Fruit fly (Drosophila melanogaster): ENCODE data around the gene CG15465.

Gene CG15465

DNA sequence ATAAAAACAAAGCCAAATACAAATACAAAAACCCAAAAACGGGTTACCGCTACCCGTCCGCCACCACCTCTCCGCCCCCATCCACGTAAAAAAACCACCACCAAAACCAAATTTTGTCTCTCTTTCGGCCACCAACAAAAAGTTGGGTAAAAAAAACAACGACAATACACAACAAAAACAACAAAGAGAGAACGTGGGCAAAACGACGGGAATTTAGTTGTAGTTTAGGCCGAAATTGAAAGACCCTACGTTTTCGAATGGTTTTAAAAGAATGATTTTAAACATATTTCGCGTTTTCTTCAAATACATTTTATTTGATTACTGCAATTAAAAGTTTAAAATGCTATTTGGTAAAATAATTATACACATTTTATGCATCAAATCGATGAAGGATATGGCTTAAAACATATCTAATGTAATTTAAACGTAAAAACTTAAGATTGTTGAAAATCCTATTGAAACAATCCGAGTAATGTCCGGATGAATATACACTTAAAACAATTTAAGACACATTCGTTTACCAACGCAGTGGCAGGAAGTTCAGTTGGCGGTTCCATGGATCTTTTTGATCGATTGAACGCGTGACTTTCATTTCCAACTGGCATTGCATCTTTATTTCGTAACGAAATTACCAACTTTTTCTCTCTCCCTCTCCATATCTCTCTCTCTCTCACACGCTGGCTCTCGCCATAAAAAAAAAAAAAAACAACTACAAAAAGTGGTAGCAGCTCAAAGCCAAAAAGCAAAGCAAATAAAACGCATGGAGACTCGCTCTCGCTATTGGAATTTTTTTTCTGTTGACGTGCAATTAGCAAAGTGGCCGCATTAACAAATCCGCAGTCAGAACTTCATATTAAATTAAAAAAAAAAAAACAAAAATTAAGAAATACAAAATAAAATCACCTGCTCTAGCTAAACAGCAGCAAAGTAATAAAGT is 1.4 kb downstream of the CG15465 start (continued):
- TF ChIP-seq Neu2 (GFP tag; optimal IDR thresholded peaks at IDR 0.05; ENCODE audit: borderline replicate concordance) (no peak), tin (GFP tag; optimal IDR thresholded peaks at IDR 0.05) (peak; percentile 37), MTF-1 (GFP tag; optimal IDR thresholded peaks at IDR 0.05; ENCODE audit: borderline replicate concordance) (no peak), CG2678 (tag; optimal IDR thresholded peaks at IDR 0.05) (peak; percentile 80), CG14014 (GFP tag; IDR thresholded peaks at IDR 0.05) (no peak), pfk (GFP tag; optimal IDR thresholded peaks at IDR 0.05) (no peak), gcm2 (GFP tag; optimal IDR thresholded peaks at IDR 0.05) (peak; percentile 24), CG32767 (GFP tag; IDR thresholded peaks at IDR 0.05) (peak; percentile 40; the same call in 1 of the 2 replicates), CG32532 (GFP tag; IDR thresholded peaks at IDR 0.05) (peak; percentile 34; the same call in 1 of the 2 replicates), CG4360 (GFP tag; IDR thresholded peaks at IDR 0.05) (peak; percentile 46), CG30403 (GFP tag; optimal IDR thresholded peaks at IDR 0.05) (peak; percentile 75), h (optimal IDR thresholded peaks at IDR 0.05) (no peak), CG2129 (GFP tag; IDR thresholded peaks at IDR 0.05; ENCODE audit: partially characterized antibody) (no peak), Hr3 (GFP tag; optimal IDR thresholded peaks at IDR 0.05) (peak; percentile 42), al (GFP tag; IDR thresholded peaks at IDR 0.05) (0 out of 2 replicates have a peak, but pooled peaks have one; percentile 22), slbo (GFP tag; IDR thresholded peaks at IDR 0.05) (peak; percentile 49), Antp (GFP tag; optimal IDR thresholded peaks at IDR 0.05) (peak; percentile 23), maf-S (GFP tag; optimal IDR thresholded peaks at IDR 0.05) (no peak), CG1529 (GFP tag; optimal IDR thresholded peaks at IDR 0.05) (peak; percentile 40), rib (GFP tag; IDR thresholded peaks at IDR 0.05) (no peak), CG14667 (GFP tag; IDR thresholded peaks at IDR 0.05) (no peak), D19B (GFP tag; optimal IDR thresholded peaks at IDR 0.05) (peak; percentile 37), Lhr (GFP tag; optimal IDR thresholded peaks at IDR 0.05) (no peak), org-1 (GFP tag; optimal IDR thresholded peaks at IDR 0.05) (peak; percentile 68), H2.0 (GFP tag; IDR thresholded peaks at IDR 0.05) (peak; percentile 19; the same call in 1 of the 2 replicates), Mad (GFP tag; optimal IDR thresholded peaks at IDR 0.05) (no peak), CG8359 (GFP tag; optimal IDR thresholded peaks at IDR 0.05; ENCODE audit: borderline replicate concordance) (no peak), Drgx (GFP tag; IDR thresholded peaks at IDR 0.05) (no peak; the same call in none of the 2 replicates), CG6689 (GFP tag; IDR thresholded peaks at IDR 0.05) (peak; percentile 46; the same call in 1 of the 2 replicates), CoRest (tag; optimal IDR thresholded peaks at IDR 0.05) (peak; percentile 77), repo (GFP tag; optimal IDR thresholded peaks at IDR 0.05) (no peak), Dad (GFP tag; optimal IDR thresholded peaks at IDR 0.05) (peak; percentile 6), Hmx (GFP tag; optimal IDR thresholded peaks at IDR 0.05) (peak; percentile 19), abd-A (tag; optimal IDR thresholded peaks at IDR 0.05) (no peak), CG14050 (GFP tag; IDR thresholded peaks at IDR 0.05) (no peak), lmd (GFP tag; IDR thresholded peaks at IDR 0.05) (peak; percentile 48), Blimp-1 (GFP tag; optimal IDR thresholded peaks at IDR 0.05) (peak; percentile 55), CG8290 (GFP tag; optimal IDR thresholded peaks at IDR 0.05) (no peak), CG8290 (tag; optimal IDR thresholded peaks at IDR 0.05) (peak in 1 of 2 experiments; percentile 11), z (GFP tag; IDR thresholded peaks at IDR 0.05) (no peak), CG13624 (GFP tag; optimal IDR thresholded peaks at IDR 0.05) (peak; percentile 47), CG8765 (GFP tag; IDR thresholded peaks at IDR 0.05) (no peak), Bteb2 (GFP tag; optimal IDR thresholded peaks at IDR 0.05) (peak; percentile 29), Gsc (GFP tag; IDR thresholded peaks at IDR 0.05) (no peak), sima (GFP tag; optimal IDR thresholded peaks at IDR 0.05) (no peak), ems (GFP tag; optimal IDR thresholded peaks at IDR 0.05) (peak; percentile 21), CG11723 (GFP tag; optimal IDR thresholded peaks at IDR 0.05) (no peak), CG6791 (GFP tag; IDR thresholded peaks at IDR 0.05; ENCODE audit: partially characterized antibody) (no peak), chm (GFP tag; IDR thresholded peaks at IDR 0.05) (no peak), wor (GFP tag; IDR thresholded peaks at IDR 0.05) (0 out of 2 replicates have a peak, but pooled peaks have one; percentile 18)
